Worm (Caenorhabditis elegans) whole organism, mixed stage, embryonic: Measurements from ENCODE around the gene trap-4.

Source experiments
- bed-3 ChIP-seq: fragments of 200-800 bp; sonication (Bioruptor generic); optimal IDR thresholded peaks from 3 replicates; lab custom pipeline; 2018; ENCODE audit warnings: mild to moderate bottlenecking, missing genetic modification characterization, moderate library complexity, missing compliant biosample characterization
- elt-1 ChIP-seq: sonication (generic microtip); optimal IDR thresholded peaks from 2 replicates; lab custom pipeline; 2017; ENCODE audit warnings: missing genetic modification characterization, mild to moderate bottlenecking, missing compliant biosample characterization, antibody characterized with exemption, moderate library complexity, borderline replicate concordance; ENCODE audit not compliant: insufficient read depth
- flh-1 ChIP-seq: fragments of 200-800 bp; sonication (Bioruptor generic); optimal IDR thresholded peaks from 2 replicates; lab custom pipeline; 2018; ENCODE audit warnings: mild to moderate bottlenecking, missing genetic modification characterization, moderate library complexity, missing compliant biosample characterization
- unc-39 ChIP-seq: fragments of 150-350 bp; optimal IDR thresholded peaks from 2 replicates; lab custom pipeline; 2014; ENCODE audit warnings: missing biosample characterization, missing genetic modification characterization
- ztf-11 ChIP-seq: fragments of 150-350 bp; optimal IDR thresholded peaks from 2 replicates; lab custom pipeline; 2014; ENCODE audit warnings: missing biosample characterization, missing genetic modification characterization

- TF ChIP-seq flh-1 (no peak), elt-1 (tag; lab: Kevin White, UChicago) (no peak), unc-39 (tag; lab: Kevin White, UChicago) (no peak), ztf-11 (no peak), bed-3 (GFP tag; lab: Kevin White, UChicago) (no peak)
Measured at ce11 chrIII:11946973-11947372, 26.4 kb downstream of the trap-4 start, which contains the start of gene Y56A3A.7.
